Fruit fly (Drosophila melanogaster) whole organism, wandering third instar larva: ENCODE measurements around the gene CG12231.

Experiments
- Abd-B ChIP-seq: fragments of >200 bp; optimal IDR thresholded peaks from 2 replicates; lab custom pipeline; 2017; ENCODE audit warnings: missing biosample characterization, missing genetic modification characterization
- CG32264 ChIP-seq: fragments of 200-800 bp; sonication (Bioruptor generic); optimal IDR thresholded peaks from 2 replicates; lab custom pipeline; 2016; ENCODE audit warnings: missing biosample characterization, missing genetic modification characterization
- CG9705 ChIP-seq: fragments of 200-800 bp; sonication (Bioruptor generic); optimal IDR thresholded peaks from 2 replicates; lab custom pipeline; 2018; ENCODE audit warnings: missing biosample characterization, mild to moderate bottlenecking, missing genetic modification characterization
- CrebA ChIP-seq: fragments of 200-800 bp; sonication (Bioruptor generic); optimal IDR thresholded peaks from 2 replicates; lab custom pipeline; 2016; ENCODE audit warnings: missing biosample characterization, mild to moderate bottlenecking, missing genetic modification characterization, borderline replicate concordance
- Dif ChIP-seq: fragments of 200-275, 200-300 bp; sonication (Bioruptor generic); optimal IDR thresholded peaks from 2 replicates; lab custom pipeline; 2018; ENCODE audit warnings: missing biosample characterization, missing genetic modification characterization; ENCODE audit not compliant: partially characterized antibody
- GATAd ChIP-seq: sonication (Bioruptor generic); optimal IDR thresholded peaks from 2 replicates; lab custom pipeline; 2016; ENCODE audit warnings: missing biosample characterization, missing genetic modification characterization
- HLH106 ChIP-seq: fragments of 200-800 bp; optimal IDR thresholded peaks from 3 replicates; lab custom pipeline; 2019; ENCODE audit warnings: missing biosample characterization, mild to moderate bottlenecking, missing genetic modification characterization, moderate library complexity
- Hnf4 ChIP-seq: fragments of 200-800 bp; sonication (Bioruptor generic); optimal IDR thresholded peaks from 2 replicates; lab custom pipeline; 2016; ENCODE audit warnings: missing biosample characterization, mild to moderate bottlenecking, missing genetic modification characterization
- Hr83 ChIP-seq: fragments of 200-300 bp; sonication (Bioruptor generic); optimal IDR thresholded peaks from 2 replicates; lab custom pipeline; 2016; ENCODE audit warnings: missing biosample characterization, mild to moderate bottlenecking, missing genetic modification characterization, moderate library complexity; ENCODE audit not compliant: poor library complexity, severe bottlenecking
- Jra ChIP-seq: sonication (Bioruptor generic); optimal IDR thresholded peaks from 2 replicates; lab custom pipeline; 2016; ENCODE audit warnings: missing biosample characterization, missing genetic modification characterization
- Mio ChIP-seq: sonication (Bioruptor generic); optimal IDR thresholded peaks from 2 replicates; lab custom pipeline; 2016; ENCODE audit warnings: missing biosample characterization, missing genetic modification characterization
- Myc ChIP-seq: fragments of >200 bp; optimal IDR thresholded peaks from 2 replicates; lab custom pipeline; 2017
- N ChIP-seq: fragments of >200 bp; optimal IDR thresholded peaks from 2 replicates; lab custom pipeline; 2018; ENCODE audit warnings: missing biosample characterization, missing external identifiers, missing genetic modification characterization
- OdsH ChIP-seq: fragments of 200-800 bp; sonication (Bioruptor generic); optimal IDR thresholded peaks from 2 replicates; lab custom pipeline; 2016; ENCODE audit warnings: missing biosample characterization, mild to moderate bottlenecking, missing genetic modification characterization
- Rel ChIP-seq, 2 experiments: fragments of 200-800 bp; sonication (Bioruptor generic) in 1 of 2; optimal IDR thresholded peaks; 2 replicates in 1 of 2; 3 replicates in 1 of 2; lab custom pipeline; 2016 to 2019; ENCODE audit warnings: mild to moderate bottlenecking in 2 of 2, missing biosample characterization in 2 of 2, missing genetic modification characterization in 2 of 2, moderate library complexity in 1 of 2
- Sp1 ChIP-seq: fragments of 200-800 bp; sonication (Bioruptor generic); optimal IDR thresholded peaks from 3 replicates; lab custom pipeline; 2019; ENCODE audit warnings: missing biosample characterization, mild to moderate bottlenecking, missing genetic modification characterization, moderate library complexity
- brk ChIP-seq: fragments of 200-800 bp; sonication (Bioruptor generic); optimal IDR thresholded peaks from 2 replicates; lab custom pipeline; 2016; ENCODE audit warnings: missing biosample characterization, mild to moderate bottlenecking, missing genetic modification characterization
- dmrt93B ChIP-seq: fragments of 200-800 bp; sonication (Bioruptor generic); optimal IDR thresholded peaks from 2 replicates; lab custom pipeline; 2018; ENCODE audit warnings: missing biosample characterization, mild to moderate bottlenecking, missing genetic modification characterization
- dsf ChIP-seq: sonication (Bioruptor generic); optimal IDR thresholded peaks from 2 replicates; lab custom pipeline; 2016; ENCODE audit warnings: missing biosample characterization, missing genetic modification characterization, borderline replicate concordance
- ey ChIP-seq: fragments of 200-800 bp; sonication (Bioruptor generic); optimal IDR thresholded peaks from 2 replicates; lab custom pipeline; 2016; ENCODE audit warnings: missing biosample characterization, missing genetic modification characterization
- foxo ChIP-seq, 2 experiments: fragments of 200-800 bp; sonication (Bioruptor generic); optimal IDR thresholded peaks; 2 replicates in 1 of 2; 3 replicates in 1 of 2; lab custom pipeline; 2016 to 2017; ENCODE audit warnings: missing biosample characterization in 2 of 2, missing genetic modification characterization in 2 of 2
- fru ChIP-seq: fragments of 200-800 bp; sonication (Bioruptor generic); optimal IDR thresholded peaks from 3 replicates; lab custom pipeline; 2016; ENCODE audit warnings: missing biosample characterization, mild to moderate bottlenecking, missing genetic modification characterization
- h ChIP-seq: fragments of 200-800 bp; sonication (Bioruptor generic); optimal IDR thresholded peaks from 3 replicates; lab custom pipeline; 2016; ENCODE audit warnings: missing biosample characterization, mild to moderate bottlenecking, missing genetic modification characterization
- jim ChIP-seq: fragments of 175-275, 200-325 bp; sonication (Bioruptor generic); optimal IDR thresholded peaks from 2 replicates; lab custom pipeline; 2016; ENCODE audit warnings: missing biosample characterization, mild to moderate bottlenecking, missing genetic modification characterization
- pan ChIP-seq: fragments of >200 bp; optimal IDR thresholded peaks from 2 replicates; lab custom pipeline; 2017
- psq ChIP-seq: fragments of 200-800 bp; sonication (Bioruptor generic); optimal IDR thresholded peaks from 3 replicates; lab custom pipeline; 2017; ENCODE audit warnings: missing biosample characterization, mild to moderate bottlenecking, missing genetic modification characterization, moderate library complexity
- rgr ChIP-seq: fragments of 200-800 bp; sonication (Bioruptor generic); optimal IDR thresholded peaks from 3 replicates; lab custom pipeline; 2016; ENCODE audit warnings: missing biosample characterization, mild to moderate bottlenecking, missing genetic modification characterization
- sage ChIP-seq: fragments of 200-800 bp; sonication (Bioruptor generic); optimal IDR thresholded peaks from 2 replicates; lab custom pipeline; 2016; ENCODE audit warnings: missing biosample characterization, mild to moderate bottlenecking, missing genetic modification characterization
- woc ChIP-seq: sonication (Bioruptor generic); optimal IDR thresholded peaks from 2 replicates; lab custom pipeline; 2016; ENCODE audit warnings: missing biosample characterization, mild to moderate bottlenecking, missing genetic modification characterization

The CG12231 gene

dm6 chrX:19545865-19546657 is 14.5 kb upstream of the CG12231 start:
- TF ChIP-seq Jra (GFP tag; lab: Kevin White, UChicago) (no peak), Myc (lab: Kevin White, UChicago) (no peak), OdsH (no peak), dmrt93B (no peak), Sp1 (no peak), CG32264 (GFP tag; lab: Kevin White, UChicago) (no peak), woc (GFP tag; lab: Kevin White, UChicago) (no peak), sage (GFP tag; lab: Kevin White, UChicago) (no peak), Rel (GFP tag; optimal IDR thresholded peaks at IDR 0.05; lab: Kevin White, UChicago) (no peak), Rel (tag; optimal IDR thresholded peaks at IDR 0.05; lab: Kevin White, UChicago) (no peak), HLH106 (tag; lab: Kevin White, UChicago) (no peak), h (no peak), foxo (GFP tag; optimal IDR thresholded peaks at IDR 0.05; lab: Kevin White, UChicago) (no peak), brk (GFP tag; lab: Kevin White, UChicago) (no peak), ey (GFP tag; lab: Kevin White, UChicago) (no peak), Abd-B (GFP tag; lab: Kevin White, UChicago) (no peak), Hnf4 (no peak), jim (no peak), psq (GFP tag; lab: Kevin White, UChicago) (no peak), Dif (GFP tag; lab: Kevin White, UChicago) (no peak), GATAd (no peak)

- no peak for TF ChIP-seq Abd-B (GFP tag; lab: Kevin White, UChicago)
- no peak for TF ChIP-seq dmrt93B
- TF ChIP-seq Hr83 (GFP tag; lab: Kevin White, UChicago), result no peak
Measured at dm6 chrX:19535394-19535793, 3.9 kb upstream of the CG12231 start.

DNA sequence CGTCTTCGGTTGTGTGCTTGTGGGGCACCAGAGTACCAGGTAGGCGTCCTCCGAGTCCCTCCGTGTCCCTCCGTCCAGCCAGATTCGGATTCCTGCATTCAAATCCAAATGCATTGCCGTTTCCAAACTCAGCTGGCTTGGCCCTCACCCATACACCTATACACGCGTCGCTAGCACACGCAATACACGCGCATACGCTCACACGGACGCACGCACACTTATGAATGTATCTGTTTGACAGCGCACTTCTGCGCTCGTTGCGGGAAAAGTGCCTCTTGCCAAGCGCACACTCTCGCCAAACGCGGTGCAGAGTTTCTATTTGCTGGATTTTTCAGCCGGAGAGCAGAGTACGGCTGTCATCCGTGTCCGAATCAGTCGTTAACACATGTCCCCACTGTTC is 8.9 kb downstream of the CG12231 start:
- TF ChIP-seq CG32264 (GFP tag; lab: Kevin White, UChicago), result no peak
- TF ChIP-seq N (GFP tag; lab: Kevin White, UChicago), result peak; percentile 84

dm6 chrX:19521753-19522383 is 9.7 kb downstream of the CG12231 start, which contains the start of the genes Idh3a and CoRest:
TSS of gene Idh3a (minus strand) at chrX:19521810.
TSS of gene CoRest (plus strand) at chrX:19521929.
- no peak for TF ChIP-seq Abd-B (GFP tag; lab: Kevin White, UChicago)
- TF ChIP-seq sage (GFP tag; lab: Kevin White, UChicago), result no peak
- TF ChIP-seq Hnf4, result no peak
- TF ChIP-seq psq (GFP tag; lab: Kevin White, UChicago), result no peak
- TF ChIP-seq Sp1, result no peak
- TF ChIP-seq pan (lab: Kevin White, UChicago), result no peak
- TF ChIP-seq Myc (lab: Kevin White, UChicago), result peak; percentile 53
- TF ChIP-seq Rel (GFP tag; optimal IDR thresholded peaks at IDR 0.05; lab: Kevin White, UChicago), result no peak
- peak; percentile 12 for TF ChIP-seq Rel (tag; optimal IDR thresholded peaks at IDR 0.05; lab: Kevin White, UChicago)
- no peak for TF ChIP-seq OdsH
- TF ChIP-seq dmrt93B, result no peak
- no peak for TF ChIP-seq CrebA (GFP tag; lab: Kevin White, UChicago)
- TF ChIP-seq N (GFP tag; lab: Kevin White, UChicago), result no peak
- TF ChIP-seq fru (GFP tag; lab: Kevin White, UChicago), result no peak
- TF ChIP-seq Mio, result no peak
- TF ChIP-seq GATAd, result no peak
- no peak for TF ChIP-seq ey (GFP tag; lab: Kevin White, UChicago)
- TF ChIP-seq HLH106 (tag; lab: Kevin White, UChicago), result peak; percentile 42
- TF ChIP-seq CG9705, result peak; percentile 33
- TF ChIP-seq jim, result no peak
- no peak for TF ChIP-seq Jra (GFP tag; lab: Kevin White, UChicago)
- no peak for TF ChIP-seq woc (GFP tag; lab: Kevin White, UChicago)
- TF ChIP-seq dsf (GFP tag; lab: Kevin White, UChicago), result no peak
- no peak for TF ChIP-seq Dif (GFP tag; lab: Kevin White, UChicago)
- TF ChIP-seq rgr (GFP tag; lab: Kevin White, UChicago), result no peak
- peak in 1 of 2 experiments; percentile 28 for TF ChIP-seq foxo (GFP tag; optimal IDR thresholded peaks at IDR 0.05; lab: Kevin White, UChicago)
- TF ChIP-seq, all 38 proteins: peak for 5
